Worm (Caenorhabditis elegans): ENCODE results near the gene rab-14.

DNA sequence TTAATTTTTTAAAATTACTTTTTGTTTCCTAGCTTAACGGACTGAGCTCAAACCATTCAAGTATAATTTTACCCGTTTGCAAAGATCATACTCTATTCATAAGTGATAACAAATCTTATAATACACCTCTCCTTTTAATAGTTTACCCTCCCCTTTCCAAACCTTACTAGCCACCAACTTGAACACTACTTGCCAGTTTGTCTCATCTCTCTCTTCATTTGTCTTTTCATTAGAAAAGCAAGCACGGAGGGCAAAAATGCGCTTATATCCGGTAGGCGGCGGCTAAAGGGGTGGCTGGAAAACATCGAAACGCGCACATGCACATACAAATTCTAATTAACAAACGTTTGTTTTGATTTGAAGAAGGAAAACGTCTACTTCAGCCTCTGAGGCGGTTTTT is 48.5 kb upstream of the rab-14 start:
- TF ChIP-seq W03F9.2 (tag; optimal IDR thresholded peaks at IDR 0.05) (no peak), dao-5 (tag; optimal IDR thresholded peaks at IDR 0.05) (no peak), him-1 (tag; optimal IDR thresholded peaks at IDR 0.05) (no peak)

Data from whole organism, L4/young adult.